Worm (Caenorhabditis elegans) whole organism, L1 larva: ENCODE measurements around the gene emg-1.

Experiments
- blmp-1 ChIP-seq: fragments of 150-350 bp; optimal IDR thresholded peaks from 2 replicates; lab custom pipeline; 2014; ENCODE audit warnings: missing biosample characterization, missing genetic modification characterization
- ceh-82 ChIP-seq, 3 experiments: fragments of 150-350 bp in 1 of 3; sonication (generic microtip) in 2 of 3; optimal IDR thresholded peaks; 2 replicates each; lab custom pipeline; 2014 to 2017; ENCODE audit warnings: missing biosample characterization in 3 of 3, missing genetic modification characterization in 3 of 3
- efl-1 ChIP-seq, 4 experiments: fragments of 150-350 bp; optimal IDR thresholded peaks in 3 of 4; peaks in 1 of 4; 1 replicate in 1 of 4; 2 replicates in 3 of 4; lab custom pipeline; 2014; ENCODE audit warnings: missing biosample characterization in 2 of 4, missing genetic modification characterization in 2 of 4, missing genetic modification reagents in 2 of 4
- elt-2 ChIP-seq: sonication (generic microtip); optimal IDR thresholded peaks from 2 replicates; lab custom pipeline; 2016; ENCODE audit warnings: missing genetic modification characterization, mild to moderate bottlenecking, inconsistent platforms, missing compliant biosample characterization, missing genetic modification reagents
- lin-13 ChIP-seq: fragments of 150-350 bp; optimal IDR thresholded peaks from 2 replicates; lab custom pipeline; 2014; ENCODE audit warnings: missing biosample characterization, missing genetic modification reagents, missing genetic modification characterization
- lin-35 ChIP-seq, 2 experiments: fragments of 150-350 bp; optimal IDR thresholded peaks; 2 replicates each; lab custom pipeline; 2014; ENCODE audit warnings: missing biosample characterization in 2 of 2, missing genetic modification characterization in 2 of 2, missing genetic modification reagents in 2 of 2
- nhr-77 ChIP-seq: fragments of 150-350 bp; optimal IDR thresholded peaks from 2 replicates; lab custom pipeline; 2014; ENCODE audit warnings: missing biosample characterization, missing genetic modification characterization
- tbx-2 ChIP-seq: sonication (generic microtip); optimal IDR thresholded peaks from 2 replicates; lab custom pipeline; 2016; ENCODE audit warnings: missing genetic modification characterization, missing compliant biosample characterization
- unc-62 ChIP-seq: fragments of 150-350 bp; optimal IDR thresholded peaks from 2 replicates; lab custom pipeline; 2014; ENCODE audit warnings: missing biosample characterization, missing genetic modification reagents, missing genetic modification characterization
- xbp-1 ChIP-seq: sonication (generic microtip); optimal IDR thresholded peaks from 2 replicates; lab custom pipeline; 2016; ENCODE audit warnings: missing genetic modification characterization, missing compliant biosample characterization

- TF ChIP-seq elt-2, result no peak
- no peak for TF ChIP-seq ceh-82 (tag; optimal IDR thresholded peaks at IDR 0.05; lab: Kevin White, UChicago)
- TF ChIP-seq blmp-1 (tag; lab: Kevin White, UChicago), result no peak
- no peak for TF ChIP-seq tbx-2
- no peak for TF ChIP-seq unc-62
- no peak for TF ChIP-seq nhr-77 (tag; lab: Kevin White, UChicago)
- TF ChIP-seq xbp-1, result no peak
- no peak for TF ChIP-seq lin-35 (GFP tag; optimal IDR thresholded peaks at IDR 0.05; lab: Kevin White, UChicago)
- no peak for TF ChIP-seq lin-13 (GFP tag; lab: Kevin White, UChicago)
- no peak for TF ChIP-seq efl-1 (optimal IDR thresholded peaks at IDR 0.05; lab: Kevin White, UChicago)
- no peak for TF ChIP-seq efl-1 (GFP tag; optimal IDR thresholded peaks at IDR 0.05 in 1 of 2; lab: Kevin White, UChicago)
Observed at ce11 chrIII:10678971-10679370, 29.7 kb downstream of the emg-1 start, which contains the start of gene Y39A1A.16.
